Fruit fly (Drosophila melanogaster): Measurements from ENCODE around the gene Ppcs.

The Ppcs gene

dm6 chr3R:19108126-19108525 lies 39.6 kb downstream of the Ppcs start:
- TF ChIP-seq ey (GFP tag; optimal IDR thresholded peaks at IDR 0.05): no peak
- no peak for TF ChIP-seq CrebA (GFP tag; optimal IDR thresholded peaks at IDR 0.05; ENCODE audit: borderline replicate concordance)
- no peak for TF ChIP-seq Hnf4 (GFP tag; optimal IDR thresholded peaks at IDR 0.05)
- TF ChIP-seq tai (GFP tag; optimal IDR thresholded peaks at IDR 0.05): no peak
- TF ChIP-seq CG9705 (GFP tag; optimal IDR thresholded peaks at IDR 0.05): no peak
- no peak for TF ChIP-seq pan (optimal IDR thresholded peaks at IDR 0.05)
- no peak for TF ChIP-seq dmrt93B (GFP tag; optimal IDR thresholded peaks at IDR 0.05)
- TF ChIP-seq sv (GFP tag; optimal IDR thresholded peaks at IDR 0.05): no peak
- no peak for TF ChIP-seq foxo (GFP tag; optimal IDR thresholded peaks at IDR 0.05)
- no peak for TF ChIP-seq HLH106 (tag; optimal IDR thresholded peaks at IDR 0.05)
- no peak for TF ChIP-seq CG32264 (GFP tag; optimal IDR thresholded peaks at IDR 0.05)
- TF ChIP-seq rgr (GFP tag; optimal IDR thresholded peaks at IDR 0.05): no peak
- no peak for TF ChIP-seq fru (GFP tag; optimal IDR thresholded peaks at IDR 0.05)
- no peak for TF ChIP-seq usp (GFP tag; optimal IDR thresholded peaks at IDR 0.05)
- no peak for TF ChIP-seq Dfd (GFP tag; optimal IDR thresholded peaks at IDR 0.05)
- TF ChIP-seq sage (GFP tag; optimal IDR thresholded peaks at IDR 0.05): no peak
- TF ChIP-seq Mio (GFP tag; optimal IDR thresholded peaks at IDR 0.05): no peak
- TF ChIP-seq psq (GFP tag; optimal IDR thresholded peaks at IDR 0.05): no peak

DNA sequence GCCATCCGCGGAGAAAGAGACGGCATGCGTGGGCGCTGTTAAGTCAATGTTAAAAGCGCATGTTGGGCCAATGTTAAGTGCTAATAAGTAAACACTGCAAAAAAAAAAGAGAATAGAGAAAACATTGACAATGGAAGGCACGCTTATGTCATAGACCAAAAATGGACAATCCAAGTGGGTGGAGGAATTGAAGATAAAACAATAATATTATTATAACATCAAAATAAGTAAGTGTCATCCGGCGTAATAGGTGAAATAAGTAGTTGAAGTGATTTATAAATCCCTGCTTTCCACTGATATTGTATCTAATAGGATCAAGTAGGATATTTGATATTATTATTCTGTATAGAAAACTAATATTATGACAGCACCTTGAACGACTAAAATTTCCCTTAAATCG lies 40.7 kb downstream of the Ppcs start:
- TF ChIP-seq lola (GFP tag; optimal IDR thresholded peaks at IDR 0.05) (no peak), psq (GFP tag; optimal IDR thresholded peaks at IDR 0.05) (no peak), Rel (GFP tag; optimal IDR thresholded peaks at IDR 0.05) (no peak), Rel (tag; optimal IDR thresholded peaks at IDR 0.05) (no peak), sage (GFP tag; optimal IDR thresholded peaks at IDR 0.05) (no peak)

dm6 chr3R:19106452-19106851 lies 41.3 kb downstream of the Ppcs start:
- TF ChIP-seq Sp1 (GFP tag; optimal IDR thresholded peaks at IDR 0.05) (no peak), Hr83 (GFP tag; optimal IDR thresholded peaks at IDR 0.05; ENCODE audit: poor library complexity, severe bottlenecking) (no peak), fru (GFP tag; optimal IDR thresholded peaks at IDR 0.05) (no peak), OdsH (GFP tag; optimal IDR thresholded peaks at IDR 0.05) (no peak), Dfd (GFP tag; optimal IDR thresholded peaks at IDR 0.05) (no peak), Rel (GFP tag; optimal IDR thresholded peaks at IDR 0.05) (no peak), Rel (tag; optimal IDR thresholded peaks at IDR 0.05) (no peak), Myc (optimal IDR thresholded peaks at IDR 0.05) (no peak)

- TF ChIP-seq Abd-B (GFP tag; optimal IDR thresholded peaks at IDR 0.05) (no peak), Dfd (GFP tag; optimal IDR thresholded peaks at IDR 0.05) (no peak), pan (optimal IDR thresholded peaks at IDR 0.05) (no peak), rgr (GFP tag; optimal IDR thresholded peaks at IDR 0.05) (peak; percentile 24), usp (GFP tag; optimal IDR thresholded peaks at IDR 0.05) (no peak), HLH106 (tag; optimal IDR thresholded peaks at IDR 0.05) (peak; percentile 30), fru (GFP tag; optimal IDR thresholded peaks at IDR 0.05) (peak; percentile 51), Dif (GFP tag; optimal IDR thresholded peaks at IDR 0.05; ENCODE audit: partially characterized antibody) (no peak), CG32264 (GFP tag; optimal IDR thresholded peaks at IDR 0.05) (no peak), dmrt93B (GFP tag; optimal IDR thresholded peaks at IDR 0.05) (no peak), brk (GFP tag; optimal IDR thresholded peaks at IDR 0.05) (no peak), OdsH (GFP tag; optimal IDR thresholded peaks at IDR 0.05) (peak; percentile 30), sage (GFP tag; optimal IDR thresholded peaks at IDR 0.05) (no peak), Myc (optimal IDR thresholded peaks at IDR 0.05) (no peak), Sp1 (GFP tag; optimal IDR thresholded peaks at IDR 0.05) (peak; percentile 16), h (GFP tag; optimal IDR thresholded peaks at IDR 0.05) (peak; percentile 27), foxo (GFP tag; optimal IDR thresholded peaks at IDR 0.05) (peak in 1 of 2 experiments; percentile 15), br (GFP tag; optimal IDR thresholded peaks at IDR 0.05) (peak; percentile 7), ey (GFP tag; optimal IDR thresholded peaks at IDR 0.05) (peak; percentile 32), Hnf4 (GFP tag; optimal IDR thresholded peaks at IDR 0.05) (peak; percentile 5)
Observed at dm6 chr3R:19105821-19106220, 41.9 kb downstream of the Ppcs start.

dm6 chr3R:19104123-19104522 lies 43.6 kb downstream of the Ppcs start:
- TF ChIP-seq Hnf4 (GFP tag; optimal IDR thresholded peaks at IDR 0.05) (peak; percentile 18), foxo (GFP tag; optimal IDR thresholded peaks at IDR 0.05) (peak in 1 of 2 experiments; percentile 27), ey (GFP tag; optimal IDR thresholded peaks at IDR 0.05) (peak; percentile 30), rgr (GFP tag; optimal IDR thresholded peaks at IDR 0.05) (peak; percentile 6), jim (GFP tag; optimal IDR thresholded peaks at IDR 0.05) (no peak)

All from whole organism, wandering third instar larva.